Worm (Caenorhabditis elegans) whole organism, L4 larva: ENCODE results near the gene srx-44.

ENCODE experiments used
- F10B5.3 ChIP-seq: sonication (generic microtip); optimal IDR thresholded peaks from 2 replicates; lab custom pipeline; 2016; ENCODE audit warnings: mild to moderate bottlenecking, missing genetic modification characterization, missing compliant biosample characterization
- F44E2.7 ChIP-seq: fragments of 200-800 bp; sonication (Bioruptor generic); IDR thresholded peaks from 2 replicates; pipeline ENCODE4 v2.1.2; 2022; ENCODE audit warnings: missing genetic modification characterization, missing compliant biosample characterization
- F49E8.2 ChIP-seq: sonication (generic microtip); optimal IDR thresholded peaks from 2 replicates; lab custom pipeline; 2016; ENCODE audit warnings: missing compliant biosample characterization, mild to moderate bottlenecking, missing genetic modification characterization, borderline replicate concordance
- Y48G9A.11 ChIP-seq: fragments of 200-800 bp; sonication (Bioruptor generic); IDR thresholded peaks from 2 replicates; pipeline ENCODE4 v1.3.6; 2022; ENCODE audit warnings: missing genetic modification reagents, missing genetic modification characterization, missing compliant biosample characterization
- Y5F2A.4 ChIP-seq: fragments of 200-800 bp; sonication (Bioruptor generic); optimal IDR thresholded peaks from 2 replicates; lab custom pipeline; 2018; ENCODE audit warnings: mild to moderate bottlenecking, missing genetic modification characterization, missing compliant biosample characterization
- ZK337.2 ChIP-seq: fragments of 200-800 bp; sonication (Bioruptor generic); IDR thresholded peaks from 2 replicates; pipeline ENCODE4 v1.3.6; 2022; ENCODE audit warnings: missing genetic modification reagents, missing genetic modification characterization, missing compliant biosample characterization
- ZK546.5 ChIP-seq, 2 experiments: sonication (generic microtip); optimal IDR thresholded peaks; 2 replicates each; lab custom pipeline; 2017; ENCODE audit warnings: missing biosample characterization in 2 of 2, missing genetic modification characterization in 2 of 2
- arid-1 ChIP-seq: fragments of 200-800 bp; sonication (Bioruptor generic); conservative IDR thresholded peaks from 2 replicates; pipeline ENCODE4 v1.3.6; 2022; ENCODE audit warnings: missing genetic modification reagents, missing genetic modification characterization, missing compliant biosample characterization
- attf-4 ChIP-seq: sonication (generic microtip); optimal IDR thresholded peaks from 3 replicates; lab custom pipeline; 2017; ENCODE audit warnings: missing biosample characterization, missing genetic modification characterization
- ceh-20 ChIP-seq: fragments of 200-800 bp; sonication (Bioruptor generic); IDR thresholded peaks from 2 replicates; pipeline ENCODE4 v1.3.6; 2022; ENCODE audit warnings: missing genetic modification reagents, missing genetic modification characterization, missing compliant biosample characterization
- ceh-62 ChIP-seq: sonication (generic microtip); optimal IDR thresholded peaks from 2 replicates; lab custom pipeline; 2017; ENCODE audit warnings: missing biosample characterization, missing genetic modification characterization
- ctbp-1 ChIP-seq: fragments of 200-800 bp; sonication (Bioruptor generic); IDR thresholded peaks from 2 replicates; pipeline ENCODE4 v1.3.6; 2022; ENCODE audit warnings: missing genetic modification reagents, missing genetic modification characterization, missing compliant biosample characterization
- daf-19 ChIP-seq: fragments of 200-800 bp; sonication (Bioruptor generic); conservative IDR thresholded peaks from 2 replicates; pipeline ENCODE4 v1.3.6; 2022; ENCODE audit warnings: missing genetic modification characterization, missing compliant biosample characterization
- dmd-6 ChIP-seq: fragments of 200-800 bp; sonication (Bioruptor generic); IDR thresholded peaks from 2 replicates; pipeline ENCODE4 v1.3.6; 2022; ENCODE audit warnings: missing genetic modification reagents, missing genetic modification characterization, missing compliant biosample characterization
- dpl-1 ChIP-seq: fragments of 150-350 bp; optimal IDR thresholded peaks from 2 replicates; lab custom pipeline; 2014; ENCODE audit warnings: missing biosample characterization, missing genetic modification reagents, missing genetic modification characterization
- egl-43 ChIP-seq: fragments of 200-800 bp; sonication (Bioruptor generic); IDR thresholded peaks from 2 replicates; pipeline ENCODE4 v1.3.6; 2022; ENCODE audit warnings: missing genetic modification reagents, missing genetic modification characterization, missing compliant biosample characterization
- fkh-10 ChIP-seq: fragments of 150-350 bp; optimal IDR thresholded peaks from 2 replicates; lab custom pipeline; 2014; ENCODE audit warnings: missing biosample characterization, missing genetic modification reagents, missing genetic modification characterization
- hif-1 ChIP-seq, 2 experiments: sonication (generic microtip); optimal IDR thresholded peaks; 2 replicates each; lab custom pipeline; 2016 to 2017; ENCODE audit warnings: missing compliant biosample characterization in 2 of 2, missing genetic modification characterization in 2 of 2, missing genetic modification reagents in 2 of 2, missing genotype in 2 of 2, mild to moderate bottlenecking in 1 of 2
- hmg-1.1 ChIP-seq: fragments of 200-800 bp; sonication (Bioruptor generic); IDR thresholded peaks from 2 replicates; pipeline ENCODE4 v1.3.6; 2022; ENCODE audit warnings: missing genetic modification reagents, missing genetic modification characterization, missing compliant biosample characterization
- lin-1 ChIP-seq: fragments of 200-800 bp; sonication (Bioruptor generic); IDR thresholded peaks from 2 replicates; pipeline ENCODE4 v1.3.6; 2022; ENCODE audit warnings: missing genetic modification reagents, missing genetic modification characterization, missing compliant biosample characterization
- lsy-2 ChIP-seq, 2 experiments: fragments of 150-350 bp in 1 of 2; sonication (generic microtip) in 1 of 2; optimal IDR thresholded peaks; 2 replicates each; lab custom pipeline; 2014 to 2017; ENCODE audit warnings: missing biosample characterization in 2 of 2, missing genetic modification characterization in 2 of 2
- mdl-1 ChIP-seq, 2 experiments: fragments of 150-350 bp in 1 of 2; sonication (generic microtip) in 1 of 2; optimal IDR thresholded peaks; 2 replicates each; lab custom pipeline; 2014 to 2017; ENCODE audit warnings: missing biosample characterization in 2 of 2, missing genetic modification characterization in 2 of 2
- mes-2 ChIP-seq: sonication (generic microtip); optimal IDR thresholded peaks from 2 replicates; lab custom pipeline; 2016; ENCODE audit warnings: missing genotype, mild to moderate bottlenecking, missing genetic modification characterization, missing compliant biosample characterization; ENCODE audit not compliant: poor library complexity, severe bottlenecking
- nhr-48 ChIP-seq: sonication (generic microtip); optimal IDR thresholded peaks from 2 replicates; lab custom pipeline; 2016; ENCODE audit warnings: mild to moderate bottlenecking, missing genetic modification characterization, missing compliant biosample characterization
- nhr-76 ChIP-seq: fragments of 150-350 bp; optimal IDR thresholded peaks from 2 replicates; lab custom pipeline; 2014; ENCODE audit warnings: missing biosample characterization, missing genetic modification characterization
- sdz-12 ChIP-seq: fragments of 200-800 bp; sonication (Bioruptor generic); optimal IDR thresholded peaks from 2 replicates; lab custom pipeline; 2018; ENCODE audit warnings: mild to moderate bottlenecking, missing genetic modification characterization, missing compliant biosample characterization
- set-16 ChIP-seq: fragments of 200-800 bp; sonication (Bioruptor generic); IDR thresholded peaks from 2 replicates; pipeline ENCODE4 v1.3.6; 2022; ENCODE audit warnings: missing genetic modification reagents, missing genetic modification characterization, missing compliant biosample characterization
- spr-1 ChIP-seq: sonication (generic microtip); optimal IDR thresholded peaks from 2 replicates; lab custom pipeline; 2016; ENCODE audit warnings: mild to moderate bottlenecking, missing genetic modification characterization, missing compliant biosample characterization
- spr-3 ChIP-seq: fragments of 200-800 bp; sonication (Bioruptor generic); optimal IDR thresholded peaks from 2 replicates; lab custom pipeline; 2018; ENCODE audit warnings: mild to moderate bottlenecking, missing genetic modification characterization, missing compliant biosample characterization
- tag-97 ChIP-seq: fragments of 200-800 bp; sonication (Bioruptor generic); IDR thresholded peaks from 2 replicates; pipeline ENCODE4 v1.3.6; 2022; ENCODE audit warnings: missing genetic modification characterization, missing compliant biosample characterization
- unc-130 ChIP-seq: sonication (generic microtip); optimal IDR thresholded peaks from 2 replicates; lab custom pipeline; 2016; ENCODE audit warnings: missing genetic modification reagents, missing genetic modification characterization, missing compliant biosample characterization
- unc-39 ChIP-seq: sonication (generic microtip); optimal IDR thresholded peaks from 2 replicates; lab custom pipeline; 2017; ENCODE audit warnings: missing biosample characterization, missing genetic modification characterization
- unc-62 ChIP-seq, 3 experiments: fragments of 150-350 bp in 1 of 3; sonication (generic microtip); optimal IDR thresholded peaks in 2 of 3; peaks in 1 of 3; 1 replicate in 1 of 3; 2 replicates in 2 of 3; lab custom pipeline; 2014 to 2017; ENCODE audit warnings: missing biosample characterization in 3 of 3, missing genetic modification characterization in 3 of 3, missing genetic modification reagents in 3 of 3, missing genotype in 1 of 3
- zip-11 ChIP-seq: fragments of 200-800 bp; sonication (Bioruptor generic); IDR thresholded peaks from 2 replicates; pipeline ENCODE4 v1.3.6; 2022; ENCODE audit warnings: missing genetic modification characterization, missing compliant biosample characterization

Gene srx-44

ce11 chrV:16023051-16023450 is 2.9 kb downstream of the srx-44 start, which contains the start of gene cwc-15:
TSS of gene cwc-15 (plus strand) at chrV:16023351.
- TF ChIP-seq spr-1 = no peak
- no peak for TF ChIP-seq Y48G9A.11 (GFP tag; lab: Robert Waterston, UW)
- TF ChIP-seq hif-1 (tag; optimal IDR thresholded peaks at IDR 0.05; lab: Kevin White, UChicago) = no peak
- no peak for TF ChIP-seq ctbp-1 (GFP tag; lab: Robert Waterston, UW)
- TF ChIP-seq ceh-20 (GFP tag; lab: Robert Waterston, UW) = no peak
- no peak for TF ChIP-seq ZK546.5 (tag; optimal IDR thresholded peaks at IDR 0.05; lab: Kevin White, UChicago)
- no peak for TF ChIP-seq nhr-76
- TF ChIP-seq F44E2.7 (GFP tag; lab: Robert Waterston, UW) = no peak
- no peak for TF ChIP-seq zip-11 (GFP tag; lab: Robert Waterston, UW)
- no peak for TF ChIP-seq nhr-48
- no peak for TF ChIP-seq unc-39
- no peak for TF ChIP-seq dmd-6
- TF ChIP-seq F10B5.3 (tag; lab: Kevin White, UChicago) = no peak
- TF ChIP-seq sdz-12 (GFP tag; lab: Kevin White, UChicago) = no peak
- TF ChIP-seq lin-1 = no peak
- no peak for TF ChIP-seq ZK337.2 (GFP tag; lab: Robert Waterston, UW)
- no peak for TF ChIP-seq hmg-1.1 (GFP tag; lab: Robert Waterston, UW)
- no peak for TF ChIP-seq mdl-1 (tag; optimal IDR thresholded peaks at IDR 0.05; lab: Kevin White, UChicago)

- no peak for TF ChIP-seq unc-62 (GFP tag; optimal IDR thresholded peaks at IDR 0.05 in 1 of 2; lab: Kevin White, UChicago)
- no peak for TF ChIP-seq unc-62 (tag; optimal IDR thresholded peaks at IDR 0.05; lab: Kevin White, UChicago)
- TF ChIP-seq tag-97 = no peak
- no peak for TF ChIP-seq F44E2.7 (GFP tag; lab: Robert Waterston, UW)
- peak; percentile 51 for TF ChIP-seq set-16 (GFP tag; lab: Robert Waterston, UW)
- no peak for TF ChIP-seq mes-2 (tag; lab: Kevin White, UChicago)
- TF ChIP-seq ceh-62 (tag; lab: Kevin White, UChicago) = no peak
- no peak for TF ChIP-seq egl-43
- TF ChIP-seq, all 104 proteins: peak for 1
Observed at ce11 chrV:16023559-16023958, 3.4 kb downstream of the srx-44 start.

ce11 chrV:16024300-16024699 is 4.2 kb downstream of the srx-44 start, which contains the start of gene T10C6.6:
TSS of gene T10C6.6 (plus strand) at chrV:16024326.
- TF ChIP-seq spr-3 (GFP tag; lab: Kevin White, UChicago) = no peak
- 0 out of 2 replicates have a peak, but pooled peaks have one; percentile 33 for TF ChIP-seq arid-1 (GFP tag; lab: Robert Waterston, UW)
- TF ChIP-seq lsy-2 (tag; optimal IDR thresholded peaks at IDR 0.05; lab: Kevin White, UChicago) = no peak
- TF ChIP-seq daf-19 = 0 out of 2 replicates have a peak, but pooled peaks have one; percentile 13
- TF ChIP-seq dpl-1 (GFP tag; lab: Kevin White, UChicago) = peak; percentile 8
- no peak for TF ChIP-seq egl-43
- TF ChIP-seq F49E8.2 = peak; percentile 36

- TF ChIP-seq set-16 (GFP tag; lab: Robert Waterston, UW) (peak; percentile 67), egl-43 (no peak), unc-130 (GFP tag; lab: Kevin White, UChicago) (no peak), ceh-20 (GFP tag; lab: Robert Waterston, UW) (no peak)
- TF ChIP-seq, all 104 proteins: peak for 1
Observed at ce11 chrV:16024917-16025316, 4.8 kb downstream of the srx-44 start.

ce11 chrV:16029237-16029636 is 9.1 kb downstream of the srx-44 start:
- TF ChIP-seq lin-1 (no peak), fkh-10 (no peak), set-16 (GFP tag; lab: Robert Waterston, UW) (no peak), hif-1 (tag; optimal IDR thresholded peaks at IDR 0.05; lab: Kevin White, UChicago) (no peak), unc-130 (GFP tag; lab: Kevin White, UChicago) (no peak), Y5F2A.4 (no peak), attf-4 (tag; lab: Kevin White, UChicago) (no peak)
